Fruit fly (Drosophila melanogaster) whole organism, pupa: ENCODE measurements around the gene Sfxn2.
A peak's percentile ranks its signal among the peaks of the same experiment; 100 is the strongest.

Source experiments
- CG10348 ChIP-seq: fragments of 200-800 bp; sonication (Bioruptor generic); IDR thresholded peaks from 2 replicates; pipeline ENCODE4 v1.3.6; 2022; ENCODE audit warnings: missing biosample characterization, missing genetic modification characterization
- CG12605 ChIP-seq: fragments of 200-800 bp; sonication (Bioruptor generic); IDR thresholded peaks from 2 replicates; pipeline ENCODE4 v1.3.6; 2022; ENCODE audit warnings: missing biosample characterization, missing genetic modification characterization
- CG13204 ChIP-seq: fragments of 200-800 bp; sonication (Bioruptor generic); optimal IDR thresholded peaks from 2 replicates; lab custom pipeline; 2018; ENCODE audit warnings: missing biosample characterization, mild to moderate bottlenecking, missing genetic modification characterization, moderate library complexity
- CG14655 ChIP-seq: fragments of 200-800 bp; sonication (Bioruptor generic); optimal IDR thresholded peaks from 3 replicates; lab custom pipeline; 2017; ENCODE audit warnings: mild to moderate bottlenecking, missing biosample characterization, missing genetic modification reagents, missing genetic modification characterization
- CG15710 ChIP-seq: fragments of 200-800 bp; sonication (Bioruptor generic); optimal IDR thresholded peaks from 2 replicates; lab custom pipeline; 2018; ENCODE audit warnings: missing biosample characterization, mild to moderate bottlenecking, missing genetic modification characterization, moderate library complexity
- CG17806 ChIP-seq: fragments of 200-800 bp; sonication (Bioruptor generic); optimal IDR thresholded peaks from 2 replicates; lab custom pipeline; 2018; ENCODE audit warnings: missing biosample characterization, mild to moderate bottlenecking, missing genetic modification characterization, moderate library complexity
- CG32121 ChIP-seq: fragments of 200-800 bp; sonication (Bioruptor generic); IDR thresholded peaks from 2 replicates; pipeline ENCODE4 v1.3.6; 2022; ENCODE audit warnings: missing biosample characterization, missing genetic modification characterization
- CG34367 ChIP-seq: fragments of 200-800 bp; sonication (Bioruptor generic); optimal IDR thresholded peaks from 2 replicates; lab custom pipeline; 2018; ENCODE audit warnings: missing biosample characterization, mild to moderate bottlenecking, missing genetic modification characterization
- CG4496 ChIP-seq: fragments of 200-800 bp; sonication (Bioruptor generic); IDR thresholded peaks from 3 replicates; pipeline ENCODE4 v1.3.6; 2022; ENCODE audit warnings: missing biosample characterization, missing genetic modification characterization
- CG8159 ChIP-seq: fragments of 200-800 bp; sonication (Bioruptor generic); optimal IDR thresholded peaks from 3 replicates; lab custom pipeline; 2018; ENCODE audit warnings: missing biosample characterization, mild to moderate bottlenecking, missing genetic modification characterization, moderate library complexity
- CG8301 ChIP-seq: fragments of 200-800 bp; sonication (Bioruptor generic); optimal IDR thresholded peaks from 2 replicates; lab custom pipeline; 2018; ENCODE audit warnings: missing biosample characterization, mild to moderate bottlenecking, missing genetic modification characterization
- CG9948 ChIP-seq: fragments of 200-800 bp; sonication (Bioruptor generic); optimal IDR thresholded peaks from 2 replicates; lab custom pipeline; 2018; ENCODE audit warnings: missing biosample characterization, mild to moderate bottlenecking, missing genetic modification characterization, moderate library complexity
- D1 ChIP-seq: fragments of 200-800 bp; sonication (Bioruptor generic); optimal IDR thresholded peaks from 2 replicates; lab custom pipeline; 2018; ENCODE audit warnings: missing biosample characterization, mild to moderate bottlenecking, missing genetic modification characterization, moderate library complexity
- EcR ChIP-seq: fragments of 200-800 bp; sonication (Bioruptor generic); optimal IDR thresholded peaks from 3 replicates; lab custom pipeline; 2019; ENCODE audit warnings: missing biosample characterization, missing genetic modification characterization, mild to moderate bottlenecking, moderate library complexity, missing genetic modification reagents
- Ets98B ChIP-seq: fragments of 200-800 bp; sonication (Bioruptor generic); IDR thresholded peaks from 2 replicates; pipeline ENCODE4 v1.3.6; 2022; ENCODE audit warnings: missing biosample characterization, missing genetic modification characterization
- Pif1A ChIP-seq: fragments of 200-800 bp; sonication (Bioruptor generic); optimal IDR thresholded peaks from 3 replicates; lab custom pipeline; 2016; ENCODE audit warnings: missing biosample characterization, missing genetic modification characterization
- Pif1B ChIP-seq: fragments of 200-800 bp; sonication (Bioruptor generic); optimal IDR thresholded peaks from 3 replicates; lab custom pipeline; 2016; ENCODE audit warnings: missing biosample characterization, missing genetic modification characterization
- Snoo ChIP-seq: fragments of 200-800 bp; sonication (Bioruptor generic); optimal IDR thresholded peaks from 3 replicates; lab custom pipeline; 2017; ENCODE audit warnings: missing biosample characterization, mild to moderate bottlenecking, missing genetic modification characterization, inconsistent platforms
- fd96Ca ChIP-seq: fragments of 200-800 bp; sonication (Bioruptor generic); IDR thresholded peaks from 3 replicates; pipeline ENCODE4 v1.3.6; 2022; ENCODE audit warnings: missing biosample characterization, missing genetic modification characterization
- gl ChIP-seq: fragments of 200-800 bp; sonication (Bioruptor generic); optimal IDR thresholded peaks from 2 replicates; lab custom pipeline; 2018; ENCODE audit warnings: missing biosample characterization, mild to moderate bottlenecking, missing genetic modification characterization
- rn ChIP-seq: fragments of 200-800 bp; sonication (Bioruptor generic); IDR thresholded peaks from 2 replicates; pipeline ENCODE4 v1.3.6; 2022; ENCODE audit warnings: missing biosample characterization, missing genetic modification characterization

Sfxn2 gene

dm6 chr3L:19016805-19017161 lies 46.2 kb upstream of the Sfxn2 start:
- TF ChIP-seq CG13204 = no peak
- TF ChIP-seq Pif1A (GFP tag; lab: Kevin White, UChicago) = no peak
- no peak for TF ChIP-seq D1
- TF ChIP-seq fd96Ca = no peak
- TF ChIP-seq CG34367 = no peak
- TF ChIP-seq CG32121 (GFP tag; lab: Robert Waterston, UW) = no peak
- TF ChIP-seq CG12605 (GFP tag; lab: Robert Waterston, UW) = no peak
- TF ChIP-seq CG14655 (GFP tag; lab: Kevin White, UChicago) = no peak
- no peak for TF ChIP-seq rn (GFP tag; lab: Robert Waterston, UW)
- TF ChIP-seq Snoo (tag; lab: Kevin White, UChicago) = no peak
- no peak for TF ChIP-seq EcR
- TF ChIP-seq Ets98B (GFP tag; lab: Robert Waterston, UW) = no peak
- TF ChIP-seq CG10348 (GFP tag; lab: Robert Waterston, UW) = no peak
- no peak; the same call in 2 of the 3 replicates for TF ChIP-seq CG4496 (GFP tag; lab: Robert Waterston, UW)
- TF ChIP-seq Pif1B = no peak
- no peak for TF ChIP-seq CG8159
- TF ChIP-seq gl (tag; lab: Kevin White, UChicago) = no peak

DNA sequence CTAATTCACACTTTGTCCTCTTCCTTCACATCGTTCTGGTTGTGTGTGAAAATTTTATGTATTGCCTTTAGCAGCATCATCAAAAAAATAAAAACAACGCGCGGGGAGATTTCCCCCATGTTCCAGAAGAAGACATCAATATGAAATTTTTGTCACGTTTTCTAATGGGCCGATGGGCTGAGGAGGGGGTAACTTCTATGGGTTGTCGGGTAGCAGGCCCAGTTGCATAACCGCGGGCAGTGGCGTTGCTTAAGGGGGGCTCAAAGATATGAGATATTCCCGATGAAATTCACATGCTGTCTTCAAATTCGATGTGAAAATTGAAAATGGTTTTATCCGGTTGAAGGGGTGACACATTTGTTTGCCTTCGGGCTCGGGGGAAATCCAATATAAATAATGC lies 44.5 kb upstream of the Sfxn2 start:
- TF ChIP-seq CG8301 (tag; lab: Kevin White, UChicago) = no peak
- TF ChIP-seq CG14655 (GFP tag; lab: Kevin White, UChicago) = no peak
- TF ChIP-seq CG8159 = no peak
- no peak for TF ChIP-seq CG9948 (tag; lab: Kevin White, UChicago)
- no peak for TF ChIP-seq Ets98B (GFP tag; lab: Robert Waterston, UW)
- TF ChIP-seq Snoo (tag; lab: Kevin White, UChicago) = no peak
- no peak for TF ChIP-seq gl (tag; lab: Kevin White, UChicago)
- TF ChIP-seq EcR = no peak
- TF ChIP-seq CG4496 (GFP tag; lab: Robert Waterston, UW) = no peak
- TF ChIP-seq Pif1A (GFP tag; lab: Kevin White, UChicago) = no peak
- no peak for TF ChIP-seq CG12605 (GFP tag; lab: Robert Waterston, UW)
- TF ChIP-seq rn (GFP tag; lab: Robert Waterston, UW) = no peak
- no peak for TF ChIP-seq D1
- no peak for TF ChIP-seq CG17806 (tag; lab: Kevin White, UChicago)
- no peak for TF ChIP-seq Pif1B
- no peak for TF ChIP-seq CG34367
- no peak for TF ChIP-seq CG32121 (GFP tag; lab: Robert Waterston, UW)
- TF ChIP-seq CG15710 = no peak
- no peak for TF ChIP-seq fd96Ca

dm6 chr3L:19019308-19019749 lies 43.6 kb upstream of the Sfxn2 start:
- peak; percentile 49 for TF ChIP-seq CG32121 (GFP tag; lab: Robert Waterston, UW)
- no peak for TF ChIP-seq D1
- no peak for TF ChIP-seq CG10348 (GFP tag; lab: Robert Waterston, UW)
- TF ChIP-seq gl (tag; lab: Kevin White, UChicago) = no peak
- 0 out of 3 replicates have a peak, but pooled peaks have one; percentile 19 for TF ChIP-seq CG4496 (GFP tag; lab: Robert Waterston, UW)

- TF ChIP-seq CG9948 (tag; lab: Kevin White, UChicago) = no peak
- TF ChIP-seq fd96Ca = 0 out of 3 replicates have a peak, but pooled peaks have one; percentile 21
- no peak for TF ChIP-seq CG14655 (GFP tag; lab: Kevin White, UChicago)
- TF ChIP-seq CG4496 (GFP tag; lab: Robert Waterston, UW) = peak; percentile 34; the same call in 2 of the 3 replicates
- 0 out of 2 replicates have a peak, but pooled peaks have one; percentile 34 for TF ChIP-seq CG32121 (GFP tag; lab: Robert Waterston, UW)
- TF ChIP-seq CG12605 (GFP tag; lab: Robert Waterston, UW) = no peak
These were observed 42.5 kb upstream of the Sfxn2 start for dm6 chr3L:19020467-19020866.

- TF ChIP-seq D1 (no peak), CG13204 (peak; percentile 58), CG4496 (GFP tag; lab: Robert Waterston, UW) (no peak; the same call in 1 of the 3 replicates), CG17806 (tag; lab: Kevin White, UChicago) (no peak), Ets98B (GFP tag; lab: Robert Waterston, UW) (no peak), CG12605 (GFP tag; lab: Robert Waterston, UW) (0 out of 2 replicates have a peak, but pooled peaks have one; percentile 27), Pif1A (GFP tag; lab: Kevin White, UChicago) (no peak), CG10348 (GFP tag; lab: Robert Waterston, UW) (no peak), Pif1B (peak; percentile 27), fd96Ca (no peak), rn (GFP tag; lab: Robert Waterston, UW) (no peak), EcR (peak; percentile 37), CG9948 (tag; lab: Kevin White, UChicago) (no peak), CG8159 (no peak), CG34367 (no peak), CG15710 (no peak), CG14655 (GFP tag; lab: Kevin White, UChicago) (no peak), gl (tag; lab: Kevin White, UChicago) (no peak), CG8301 (tag; lab: Kevin White, UChicago) (no peak), Snoo (tag; lab: Kevin White, UChicago) (no peak), CG32121 (GFP tag; lab: Robert Waterston, UW) (no peak)
These were observed 41.3 kb upstream of the Sfxn2 start for dm6 chr3L:19021701-19022100.

dm6 chr3L:19024800-19025199 lies 38.2 kb upstream of the Sfxn2 start:
- TF ChIP-seq CG15710 (peak; percentile 48), CG9948 (tag; lab: Kevin White, UChicago) (peak; percentile 51), EcR (no peak), CG14655 (GFP tag; lab: Kevin White, UChicago) (peak; percentile 23), CG34367 (no peak), fd96Ca (0 out of 3 replicates have a peak, but pooled peaks have one; percentile 19), CG12605 (GFP tag; lab: Robert Waterston, UW) (0 out of 2 replicates have a peak, but pooled peaks have one; percentile 15), Pif1A (GFP tag; lab: Kevin White, UChicago) (peak; percentile 59), CG8301 (tag; lab: Kevin White, UChicago) (peak; percentile 15), CG32121 (GFP tag; lab: Robert Waterston, UW) (no peak), Pif1B (peak; percentile 7), CG17806 (tag; lab: Kevin White, UChicago) (peak; percentile 50), rn (GFP tag; lab: Robert Waterston, UW) (no peak), D1 (no peak), Snoo (tag; lab: Kevin White, UChicago) (peak; percentile 59), Ets98B (GFP tag; lab: Robert Waterston, UW) (no peak), CG13204 (no peak), CG10348 (GFP tag; lab: Robert Waterston, UW) (no peak), gl (tag; lab: Kevin White, UChicago) (no peak), CG4496 (GFP tag; lab: Robert Waterston, UW) (peak; percentile 56; the same call in 1 of the 3 replicates), CG8159 (no peak)
- TF ChIP-seq, all 21 proteins: peak for 11
